Fruit fly (Drosophila melanogaster) S2 (cell line): Measurements from ENCODE around the gene Elys.

Experiments used
- CG8478 ChIP-seq: fragments of >200 bp; optimal IDR thresholded peaks from 2 replicates; lab custom pipeline; 2018
- CTCF ChIP-seq, 2 experiments: fragments of >200 bp; optimal IDR thresholded peaks; 2 replicates each; lab custom pipeline; 2018

dm6 chrX:19640707-19641248 is 11.3 kb upstream of the Elys start:
- TF ChIP-seq CTCF (optimal IDR thresholded peaks at IDR 0.05; lab: Kevin White, UChicago): no peak
- no peak for TF ChIP-seq CG8478 (lab: Kevin White, UChicago)
